Worm (Caenorhabditis elegans) whole organism, L2 larva: ENCODE results near the gene cld-1.

ENCODE experiments used
- ama-1 ChIP-seq: fragments of 150-350 bp; optimal IDR thresholded peaks from 2 replicates; lab custom pipeline; 2018; ENCODE audit warnings: inconsistent platforms
- lin-13 ChIP-seq: fragments of 150-350 bp; optimal IDR thresholded peaks from 2 replicates; lab custom pipeline; 2014; ENCODE audit warnings: missing biosample characterization, missing genetic modification reagents, missing genetic modification characterization

ce11 chrIV:12903687-12904086, 32.4 kb downstream of the cld-1 start:
- no peak for TF ChIP-seq lin-13 (GFP tag; lab: Kevin White, UChicago)
- no peak for TF ChIP-seq ama-1
